Worm (Caenorhabditis elegans): ENCODE results near the gene K07H8.12.
A peak's percentile ranks its signal among the peaks of the same experiment; 100 is the strongest.

Gene K07H8.12

ce11 chrIV:8226474-8226873 lies 50.0 kb downstream of the K07H8.12 start (continued):
- no peak for TF ChIP-seq ZK337.2 (GFP tag; IDR thresholded peaks at IDR 0.05)
- no peak for TF ChIP-seq zfp-3 (GFP tag; conservative IDR thresholded peaks at IDR 0.05)
- no peak for TF ChIP-seq daf-19 (GFP tag; conservative IDR thresholded peaks at IDR 0.05)
- TF ChIP-seq gei-8 (GFP tag; optimal IDR thresholded peaks at IDR 0.05), result no peak
- no peak for TF ChIP-seq F37D6.2 (tag; optimal IDR thresholded peaks at IDR 0.05)
- TF ChIP-seq ceh-44 (GFP tag; IDR thresholded peaks at IDR 0.05), result no peak
- TF ChIP-seq aly-2 (tag; optimal IDR thresholded peaks at IDR 0.05), result no peak
- TF ChIP-seq rbr-2 (tag; optimal IDR thresholded peaks at IDR 0.05), result no peak
- TF ChIP-seq T26A8.4 (GFP tag; IDR thresholded peaks at IDR 0.05), result peak; percentile 7; the same call in 1 of the 2 replicates
- TF ChIP-seq daf-16 (GFP tag; optimal IDR thresholded peaks at IDR 0.05), result no peak
- peak; percentile 55 for TF ChIP-seq daf-16 (tag; optimal IDR thresholded peaks at IDR 0.05)
- no peak for TF ChIP-seq spr-1 (tag; optimal IDR thresholded peaks at IDR 0.05)
- no peak for TF ChIP-seq Y75B8A.6 (GFP tag; IDR thresholded peaks at IDR 0.05)
- TF ChIP-seq mxl-2 (GFP tag; conservative IDR thresholded peaks at IDR 0.05), result no peak
- TF ChIP-seq tag-97 (GFP tag; IDR thresholded peaks at IDR 0.05), result no peak
- TF ChIP-seq fos-1 (tag; optimal IDR thresholded peaks at IDR 0.05), result no peak
- TF ChIP-seq T20F7.1 (GFP tag; optimal IDR thresholded peaks at IDR 0.05), result peak; percentile 18
- TF ChIP-seq madf-5 (GFP tag; IDR thresholded peaks at IDR 0.05), result no peak
- no peak for TF ChIP-seq zip-2 (tag; optimal IDR thresholded peaks at IDR 0.05)
- TF ChIP-seq ceh-62 (tag; optimal IDR thresholded peaks at IDR 0.05), result no peak
- no peak for TF ChIP-seq ztf-7 (tag; optimal IDR thresholded peaks at IDR 0.05)
- no peak for TF ChIP-seq cey-2 (tag; optimal IDR thresholded peaks at IDR 0.05; ENCODE audit: borderline replicate concordance, insufficient read depth)
- no peak for TF ChIP-seq nhr-48 (tag; optimal IDR thresholded peaks at IDR 0.05)

Data from whole organism, L4 larva.